Worm (Caenorhabditis elegans): ENCODE measurements around the gene Y47D3A.13.

DNA sequence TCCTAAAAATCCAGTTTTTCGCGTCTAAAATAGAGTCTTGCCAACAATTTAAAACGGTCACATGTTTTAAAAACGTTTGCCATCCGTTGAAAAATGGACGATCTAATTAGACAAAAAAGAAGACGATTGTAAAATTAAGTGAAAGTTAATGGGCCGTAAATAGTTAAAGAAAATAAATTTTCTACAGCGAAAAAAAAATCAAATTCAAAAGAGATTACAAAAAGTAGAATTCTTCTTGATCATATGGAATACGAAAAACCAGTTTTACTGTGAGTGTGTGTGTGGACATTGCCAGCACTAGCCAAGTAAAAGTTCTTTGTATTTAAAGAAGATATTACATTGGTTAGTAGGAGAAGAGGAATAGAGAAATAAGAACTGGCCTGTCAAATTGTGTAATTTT lies 38.2 kb upstream of the Y47D3A.13 start:
- no peak for TF ChIP-seq med-1 (GFP tag; optimal IDR thresholded peaks at IDR 0.05; ENCODE audit: insufficient read depth)
- TF ChIP-seq klf-2 (GFP tag; conservative IDR thresholded peaks at IDR 0.05): no peak
- no peak for TF ChIP-seq T22C8.4 (GFP tag; IDR thresholded peaks at IDR 0.05)
- no peak for TF ChIP-seq cog-1 (tag; optimal IDR thresholded peaks at IDR 0.05)
- no peak for TF ChIP-seq ref-1 (GFP tag; conservative IDR thresholded peaks at IDR 0.05)
- TF ChIP-seq ztf-29 (GFP tag; IDR thresholded peaks at IDR 0.05): no peak
- TF ChIP-seq tab-1 (GFP tag; IDR thresholded peaks at IDR 0.05): no peak

All from whole organism, midembryonic.